Worm (Caenorhabditis elegans) whole organism, mixed stage, embryonic: ENCODE measurements around the gene his-70.

Experiments used
- elt-1 ChIP-seq: sonication (generic microtip); optimal IDR thresholded peaks from 2 replicates; lab custom pipeline; 2017; ENCODE audit warnings: missing genetic modification characterization, mild to moderate bottlenecking, missing compliant biosample characterization, antibody characterized with exemption, moderate library complexity, borderline replicate concordance; ENCODE audit not compliant: insufficient read depth
- flh-1 ChIP-seq: fragments of 200-800 bp; sonication (Bioruptor generic); optimal IDR thresholded peaks from 2 replicates; lab custom pipeline; 2018; ENCODE audit warnings: mild to moderate bottlenecking, missing genetic modification characterization, moderate library complexity, missing compliant biosample characterization
- hlh-1 ChIP-seq: fragments of 150-350 bp; optimal IDR thresholded peaks from 2 replicates; lab custom pipeline; 2014; ENCODE audit warnings: missing biosample characterization, missing genetic modification reagents, missing genetic modification characterization
- mab-5 ChIP-seq: fragments of 150-350 bp; optimal IDR thresholded peaks from 2 replicates; lab custom pipeline; 2014; ENCODE audit warnings: missing biosample characterization, missing genetic modification characterization
- pha-4 ChIP-seq: fragments of 150-350 bp; optimal IDR thresholded peaks from 2 replicates; lab custom pipeline; 2018; ENCODE audit warnings: missing biosample characterization, missing genetic modification reagents, missing genetic modification characterization
- sem-2 ChIP-seq: fragments of 200-800 bp; sonication (Bioruptor generic); optimal IDR thresholded peaks from 2 replicates; lab custom pipeline; 2018; ENCODE audit warnings: mild to moderate bottlenecking, missing genetic modification characterization, missing compliant biosample characterization
- snpc-4 ChIP-seq: fragments of 150-350 bp; optimal IDR thresholded peaks from 2 replicates; lab custom pipeline; 2014; ENCODE audit warnings: missing biosample characterization, missing genetic modification characterization
- tbx-8 ChIP-seq: fragments of 200-800 bp; sonication (Bioruptor generic); optimal IDR thresholded peaks from 2 replicates; lab custom pipeline; 2018; ENCODE audit warnings: mild to moderate bottlenecking, missing genetic modification characterization, moderate library complexity, missing compliant biosample characterization
- unc-120 ChIP-seq: sonication (generic microtip); optimal IDR thresholded peaks from 2 replicates; lab custom pipeline; 2017; ENCODE audit warnings: missing genetic modification characterization, missing compliant biosample characterization; ENCODE audit not compliant: poor library complexity, severe bottlenecking
- unc-39 ChIP-seq: fragments of 150-350 bp; optimal IDR thresholded peaks from 2 replicates; lab custom pipeline; 2014; ENCODE audit warnings: missing biosample characterization, missing genetic modification characterization
- unc-62 ChIP-seq: fragments of 150-350 bp; optimal IDR thresholded peaks from 2 replicates; lab custom pipeline; 2014; ENCODE audit warnings: missing biosample characterization, missing genetic modification reagents, missing genetic modification characterization
- ztf-11 ChIP-seq: fragments of 150-350 bp; optimal IDR thresholded peaks from 2 replicates; lab custom pipeline; 2014; ENCODE audit warnings: missing biosample characterization, missing genetic modification characterization

- TF ChIP-seq pha-4 (tag; lab: Kevin White, UChicago): no peak
- TF ChIP-seq tbx-8 (GFP tag; lab: Kevin White, UChicago): no peak
- no peak for TF ChIP-seq ztf-11 (tag; lab: Kevin White, UChicago)
- TF ChIP-seq snpc-4 (tag; lab: Kevin White, UChicago): no peak
- no peak for TF ChIP-seq hlh-1 (tag; lab: Kevin White, UChicago)
- TF ChIP-seq unc-39 (tag; lab: Kevin White, UChicago): no peak
- TF ChIP-seq unc-62 (GFP tag; lab: Kevin White, UChicago): no peak
- no peak for TF ChIP-seq sem-2 (GFP tag; lab: Kevin White, UChicago)
- TF ChIP-seq elt-1 (tag; lab: Kevin White, UChicago): no peak
- TF ChIP-seq unc-120 (tag; lab: Kevin White, UChicago): no peak
- TF ChIP-seq flh-1 (GFP tag; lab: Kevin White, UChicago): no peak
- no peak for TF ChIP-seq mab-5 (tag; lab: Kevin White, UChicago)
Observed at ce11 chrIII:4030839-4031238, 29.1 kb downstream of the his-70 start.
